Worm (Caenorhabditis elegans): ENCODE results near the gene F01F1.2.

F01F1.2 gene

ce11 chrIII:5875418-5875702 lies 3.0 kb upstream of the F01F1.2 start:
- TF ChIP-seq spr-1 (tag; optimal IDR thresholded peaks at IDR 0.05) (no peak), unc-130 (GFP tag; optimal IDR thresholded peaks at IDR 0.05) (no peak), zip-11 (GFP tag; IDR thresholded peaks at IDR 0.05) (no peak), nhr-10 (tag; optimal IDR thresholded peaks at IDR 0.05) (no peak), lin-39 (tag; optimal IDR thresholded peaks at IDR 0.05) (no peak), unc-39 (tag; optimal IDR thresholded peaks at IDR 0.05) (no peak), arid-1 (GFP tag; conservative IDR thresholded peaks at IDR 0.05) (no peak), lin-29 (GFP tag; IDR thresholded peaks at IDR 0.05) (no peak), dpl-1 (GFP tag; optimal IDR thresholded peaks at IDR 0.05) (no peak), php-3 (GFP tag; IDR thresholded peaks at IDR 0.05) (no peak), vab-7 (GFP tag; IDR thresholded peaks at IDR 0.05) (no peak), nhr-25 (tag; optimal IDR thresholded peaks at IDR 0.05; ENCODE audit: borderline replicate concordance, insufficient read depth) (no peak), rbr-2 (tag; optimal IDR thresholded peaks at IDR 0.05) (no peak), set-16 (GFP tag; IDR thresholded peaks at IDR 0.05) (peak; percentile 57; the same call in 1 of the 2 replicates), ceh-82 (tag; optimal IDR thresholded peaks at IDR 0.05) (no peak), madf-5 (GFP tag; IDR thresholded peaks at IDR 0.05) (0 out of 4 replicates have a peak, but pooled peaks of 1 of the 2 experiments have one; percentile 24)

DNA sequence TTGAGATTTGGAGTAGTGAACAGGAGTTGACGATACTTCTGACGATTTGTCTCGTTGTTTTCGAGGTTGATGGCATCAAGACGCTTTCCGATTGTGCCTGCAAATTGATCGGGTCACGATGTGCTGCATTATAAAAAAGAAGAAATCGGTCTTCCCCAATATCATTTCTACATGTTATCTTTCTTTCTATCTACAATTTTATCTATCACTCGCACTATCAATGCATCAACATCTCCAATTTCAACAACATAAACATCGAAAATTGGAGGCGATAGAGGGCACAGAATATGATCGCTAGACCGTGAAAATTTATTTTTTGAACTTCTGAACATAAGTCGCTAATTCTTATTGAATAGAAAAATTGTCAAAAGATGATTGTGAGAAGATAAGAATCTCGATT lies 2.6 kb upstream of the F01F1.2 start:
- no peak for TF ChIP-seq nhr-237 (tag; optimal IDR thresholded peaks at IDR 0.05)
- no peak for TF ChIP-seq mdt-29 (GFP tag; IDR thresholded peaks at IDR 0.05)
- no peak for TF ChIP-seq fos-1 (tag; optimal IDR thresholded peaks at IDR 0.05)
- no peak for TF ChIP-seq rbr-2 (tag; optimal IDR thresholded peaks at IDR 0.05)
- TF ChIP-seq F44E2.7 (GFP tag; IDR thresholded peaks at IDR 0.05), result no peak
- TF ChIP-seq nhr-111 (GFP tag; optimal IDR thresholded peaks at IDR 0.05), result no peak
- no peak for TF ChIP-seq ztf-11 (tag; optimal IDR thresholded peaks at IDR 0.05)
- no peak for TF ChIP-seq Y105C5A.15 (GFP tag; IDR thresholded peaks at IDR 0.05)
- TF ChIP-seq Y48G9A.11 (GFP tag; IDR thresholded peaks at IDR 0.05), result no peak
- no peak for TF ChIP-seq nhr-6 (tag; optimal IDR thresholded peaks at IDR 0.05)
- TF ChIP-seq zfp-2 (tag; optimal IDR thresholded peaks at IDR 0.05), result no peak
- TF ChIP-seq duxl-1 (tag; optimal IDR thresholded peaks at IDR 0.05; ENCODE audit: poor library complexity), result peak; percentile 42
- TF ChIP-seq nhr-28 (tag; optimal IDR thresholded peaks at IDR 0.05), result peak; percentile 21
- no peak for TF ChIP-seq F10B5.3 (tag; optimal IDR thresholded peaks at IDR 0.05)
- TF ChIP-seq hif-1 (tag; optimal IDR thresholded peaks at IDR 0.05), result no peak
- no peak for TF ChIP-seq hlh-11 (tag; optimal IDR thresholded peaks at IDR 0.05)
- no peak for TF ChIP-seq saeg-2 (GFP tag; IDR thresholded peaks at IDR 0.05)
- no peak for TF ChIP-seq daf-16 (GFP tag; optimal IDR thresholded peaks at IDR 0.05)
- peak; percentile 80 for TF ChIP-seq daf-16 (tag; optimal IDR thresholded peaks at IDR 0.05)
- TF ChIP-seq F37D6.2 (tag; optimal IDR thresholded peaks at IDR 0.05), result no peak

DNA sequence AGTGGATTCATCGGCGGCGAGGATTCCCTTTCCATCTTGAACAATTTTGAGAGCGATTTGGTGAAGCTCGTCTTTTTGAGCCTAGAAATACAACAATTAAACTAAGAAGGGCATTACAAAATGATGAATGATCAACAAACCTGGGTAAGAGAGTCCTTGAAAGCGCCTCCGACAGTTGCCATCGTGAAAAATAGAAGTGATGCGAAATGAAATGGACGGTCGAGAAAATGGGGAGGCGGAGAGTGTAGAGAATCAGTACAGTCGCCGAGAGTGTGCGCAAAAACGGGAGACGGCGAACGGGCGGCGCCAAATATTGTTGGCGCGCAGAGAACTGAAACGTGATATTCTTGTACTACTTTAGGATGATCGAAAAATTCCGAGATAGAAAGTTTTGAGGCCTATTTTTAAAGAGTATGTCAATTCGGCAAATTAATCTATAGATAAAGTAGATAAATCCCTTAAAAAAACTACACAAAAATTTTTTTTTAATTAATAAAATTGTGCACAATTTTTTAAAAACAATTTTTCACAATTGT lies 2.1 kb upstream of the F01F1.2 start, which contains the start of gene aldo-2:
aldo-2 (minus strand) TSS at position 486 of the 536 bp plus-strand sequence.
- TF ChIP-seq dmd-6 (GFP tag; IDR thresholded peaks at IDR 0.05), result peak; percentile 13; the same call in 1 of the 2 replicates
- TF ChIP-seq egl-43 (GFP tag; IDR thresholded peaks at IDR 0.05), result peak; percentile 59; the same call in 1 of the 2 replicates
- no peak for TF ChIP-seq lin-29 (GFP tag; IDR thresholded peaks at IDR 0.05)
- peak; percentile 63 for TF ChIP-seq unc-130 (GFP tag; optimal IDR thresholded peaks at IDR 0.05)
- peak in 1 of 2 experiments; percentile 96 for TF ChIP-seq unc-62 (GFP tag; optimal IDR thresholded peaks at IDR 0.05 in 1 of 2)
- TF ChIP-seq unc-62 (tag; optimal IDR thresholded peaks at IDR 0.05), result no peak
- TF ChIP-seq hlh-30 (tag; optimal IDR thresholded peaks at IDR 0.05; ENCODE audit: insufficient read depth), result peak; percentile 36
- peak; percentile 12 for TF ChIP-seq dve-1 (tag; optimal IDR thresholded peaks at IDR 0.05; ENCODE audit: insufficient read depth)
- peak in 1 of 2 experiments; percentile 56 for TF ChIP-seq hif-1 (tag; optimal IDR thresholded peaks at IDR 0.05)
- no peak for TF ChIP-seq Y5F2A.4 (GFP tag; optimal IDR thresholded peaks at IDR 0.05)
- TF ChIP-seq nhr-28 (tag; optimal IDR thresholded peaks at IDR 0.05), result peak; percentile 7
- TF ChIP-seq daf-8 (GFP tag; IDR thresholded peaks at IDR 0.05), result no peak
- peak; percentile 46 for TF ChIP-seq mep-1 (tag; optimal IDR thresholded peaks at IDR 0.05)
- no peak for TF ChIP-seq rbr-2 (tag; optimal IDR thresholded peaks at IDR 0.05)
- peak; percentile 37; the same call in 1 of the 2 replicates for TF ChIP-seq Y48G9A.11 (GFP tag; IDR thresholded peaks at IDR 0.05)
- TF ChIP-seq lin-13 (GFP tag; optimal IDR thresholded peaks at IDR 0.05), result peak; percentile 32
- TF ChIP-seq nhr-11 (tag; optimal IDR thresholded peaks at IDR 0.05), result no peak
- TF ChIP-seq F44E2.7 (GFP tag; IDR thresholded peaks at IDR 0.05), result no peak
- TF ChIP-seq hlh-11 (tag; optimal IDR thresholded peaks at IDR 0.05), result peak; percentile 32
- TF ChIP-seq ama-1 (optimal IDR thresholded peaks at IDR 0.05), result peak; percentile 97
- no peak for TF ChIP-seq mdt-29 (GFP tag; IDR thresholded peaks at IDR 0.05)
- TF ChIP-seq tra-1 (GFP tag; IDR thresholded peaks at IDR 0.05), result 0 out of 2 replicates have a peak, but pooled peaks have one; percentile 11
- TF ChIP-seq mdl-1 (tag; optimal IDR thresholded peaks at IDR 0.05), result peak in 1 of 2 experiments; percentile 21
- TF ChIP-seq madf-5 (GFP tag; IDR thresholded peaks at IDR 0.05), result no peak
